1 fruit fly cellular context compared by ENCODE assay signal in genomic region chrX:6524217-6524616, dm6.
TF ChIP-seq lines count a peak whose summit lies in the region.

Gene CG42340 (minus strand): TSS chrX:6524323.
Gene CG3918 (plus strand): TSS chrX:6524464.

TF ChIP-seq in whole organism, embryonic, 481 proteins besides CTCF, POLR2A, EP300 and RAD21 (continued from another document):
- TF ChIP-seq MTF-1 (GFP tag; optimal IDR thresholded peaks at IDR 0.05; lab: Kevin White, UChicago; ENCODE audit: borderline replicate concordance) (no peak), D19A (tag; optimal IDR thresholded peaks at IDR 0.05; lab: Kevin White, UChicago) (no peak), z (GFP tag; IDR thresholded peaks at IDR 0.05; lab: Robert Waterston, UW) (no peak), H15 (GFP tag; IDR thresholded peaks at IDR 0.05; lab: Robert Waterston, UW) (no peak; the same call in 2 of the 3 replicates), tin (GFP tag; optimal IDR thresholded peaks at IDR 0.05; lab: Kevin White, UChicago) (peak; percentile 16), lab (GFP tag; optimal IDR thresholded peaks at IDR 0.05; lab: Kevin White, UChicago) (peak; percentile 34), row (GFP tag; IDR thresholded peaks at IDR 0.05; lab: Robert Waterston, UW) (peak; percentile 44; the same call in 1 of the 3 replicates), CG34422 (GFP tag; IDR thresholded peaks at IDR 0.05; lab: Robert Waterston, UW) (peak; percentile 77; the same call in 2 of the 3 replicates), CG14441 (GFP tag; IDR thresholded peaks at IDR 0.05; lab: Robert Waterston, UW) (no peak), fru (optimal IDR thresholded peaks at IDR 0.05; lab: Kevin White, UChicago) (no peak), klu (GFP tag; IDR thresholded peaks at IDR 0.05; lab: Robert Waterston, UW) (no peak), CG4282 (GFP tag; optimal IDR thresholded peaks at IDR 0.05; lab: Kevin White, UChicago) (peak; percentile 28), Doc3 (GFP tag; IDR thresholded peaks at IDR 0.05; lab: Robert Waterston, UW; ENCODE audit: partially characterized antibody) (no peak), jumu (GFP tag; optimal IDR thresholded peaks at IDR 0.05; lab: Kevin White, UChicago) (peak; percentile 44), Atf6 (GFP tag; IDR thresholded peaks at IDR 0.05; lab: Robert Waterston, UW) (no peak), CG31365 (tag; optimal IDR thresholded peaks at IDR 0.05; lab: Kevin White, UChicago) (no peak), Hsf (GFP tag; optimal IDR thresholded peaks at IDR 0.05; lab: Kevin White, UChicago) (no peak), zen2 (GFP tag; IDR thresholded peaks at IDR 0.05; lab: Robert Waterston, UW; ENCODE audit: partially characterized antibody) (no peak), Ets97D (GFP tag; optimal IDR thresholded peaks at IDR 0.05; lab: Kevin White, UChicago) (peak; percentile 93), Fer3 (tag; optimal IDR thresholded peaks at IDR 0.05; lab: Kevin White, UChicago) (no peak), gt (GFP tag; IDR thresholded peaks at IDR 0.05; lab: Robert Waterston, UW) (no peak), gcm2 (GFP tag; optimal IDR thresholded peaks at IDR 0.05; lab: Kevin White, UChicago) (no peak), vnd (GFP tag; IDR thresholded peaks at IDR 0.05; lab: Robert Waterston, UW; ENCODE audit: partially characterized antibody) (no peak), CG14860 (GFP tag; IDR thresholded peaks at IDR 0.05; lab: Robert Waterston, UW; ENCODE audit: partially characterized antibody) (0 out of 3 replicates have a peak, but pooled peaks have one; percentile 42), CG43689 (GFP tag; IDR thresholded peaks at IDR 0.05; lab: Robert Waterston, UW) (no peak), chinmo (GFP tag; IDR thresholded peaks at IDR 0.05; lab: Robert Waterston, UW; ENCODE audit: partially characterized antibody) (peak; percentile 76; the same call in 1 of the 4 replicates), CG5245 (GFP tag; optimal IDR thresholded peaks at IDR 0.05; lab: Kevin White, UChicago) (no peak), ftz-f1 (GFP tag; optimal IDR thresholded peaks at IDR 0.05; lab: Kevin White, UChicago) (peak; percentile 31), CG11723 (GFP tag; optimal IDR thresholded peaks at IDR 0.05; lab: Kevin White, UChicago) (no peak), nerfin-1 (tag; optimal IDR thresholded peaks at IDR 0.05; lab: Kevin White, UChicago) (no peak), Hr78 (GFP tag; optimal IDR thresholded peaks at IDR 0.05; lab: Kevin White, UChicago) (no peak), CG17802 (tag; optimal IDR thresholded peaks at IDR 0.05; lab: Kevin White, UChicago) (no peak), CG7786 (GFP tag; optimal IDR thresholded peaks at IDR 0.05; lab: Kevin White, UChicago) (peak; percentile 11), CG11398 (GFP tag; optimal IDR thresholded peaks at IDR 0.05; lab: Kevin White, UChicago) (peak; percentile 15), ato (GFP tag; IDR thresholded peaks at IDR 0.05; lab: Robert Waterston, UW; ENCODE audit: partially characterized antibody) (peak; percentile 8; the same call in 1 of the 2 replicates), CG10543 (GFP tag; optimal IDR thresholded peaks at IDR 0.05; lab: Kevin White, UChicago) (peak; percentile 35), Opbp (GFP tag; IDR thresholded peaks at IDR 0.05; lab: Robert Waterston, UW; ENCODE audit: partially characterized antibody) (peak; percentile 55; the same call in 1 of the 3 replicates), Drgx (GFP tag; IDR thresholded peaks at IDR 0.05; lab: Robert Waterston, UW) (no peak), CG15073 (GFP tag; optimal IDR thresholded peaks at IDR 0.05; lab: Kevin White, UChicago) (no peak), CG11504 (tag; optimal IDR thresholded peaks at IDR 0.05; lab: Kevin White, UChicago) (no peak), pho (GFP tag; optimal IDR thresholded peaks at IDR 0.05; lab: Kevin White, UChicago) (peak; percentile 28), mam (GFP tag; optimal IDR thresholded peaks at IDR 0.05; lab: Kevin White, UChicago) (no peak), Hr51 (GFP tag; optimal IDR thresholded peaks at IDR 0.05; lab: Kevin White, UChicago) (peak in 1 of 2 experiments; percentile 24), CG10274 (GFP tag; optimal IDR thresholded peaks at IDR 0.05; lab: Kevin White, UChicago) (no peak), MESR4 (GFP tag; optimal IDR thresholded peaks at IDR 0.05; lab: Kevin White, UChicago) (peak; percentile 86), CG32772 (GFP tag; IDR thresholded peaks at IDR 0.05; lab: Robert Waterston, UW) (no peak), CG17829 (tag; optimal IDR thresholded peaks at IDR 0.05; lab: Kevin White, UChicago) (peak; percentile 41), CG14710 (tag; optimal IDR thresholded peaks at IDR 0.05; lab: Kevin White, UChicago) (peak; percentile 100), CG12744 (GFP tag; optimal IDR thresholded peaks at IDR 0.05; lab: Kevin White, UChicago) (no peak), ATbp (GFP tag; optimal IDR thresholded peaks at IDR 0.05; lab: Kevin White, UChicago) (no peak), CG17612 (GFP tag; IDR thresholded peaks at IDR 0.05; lab: Robert Waterston, UW) (no peak), CG2875 (GFP tag; optimal IDR thresholded peaks at IDR 0.05; lab: Kevin White, UChicago) (no peak), Dp (GFP tag; optimal IDR thresholded peaks at IDR 0.05; lab: Kevin White, UChicago) (peak; percentile 88), CG18262 (tag; optimal IDR thresholded peaks at IDR 0.05; lab: Kevin White, UChicago) (no peak), tx (GFP tag; optimal IDR thresholded peaks at IDR 0.05; lab: Kevin White, UChicago) (no peak), CG10565 (GFP tag; optimal IDR thresholded peaks at IDR 0.05; lab: Kevin White, UChicago) (no peak), CrebB (tag; optimal IDR thresholded peaks at IDR 0.05; lab: Kevin White, UChicago) (no peak), CG3281 (GFP tag; optimal IDR thresholded peaks at IDR 0.05; lab: Kevin White, UChicago) (no peak), unc-4 (GFP tag; IDR thresholded peaks at IDR 0.05; lab: Robert Waterston, UW; ENCODE audit: partially characterized antibody) (peak; percentile 43), slp2 (GFP tag; optimal IDR thresholded peaks at IDR 0.05; lab: Kevin White, UChicago) (no peak), Antp (GFP tag; optimal IDR thresholded peaks at IDR 0.05; lab: Kevin White, UChicago) (peak; percentile 19), Dek (tag; optimal IDR thresholded peaks at IDR 0.05; lab: Kevin White, UChicago) (peak; percentile 13), seq (GFP tag; IDR thresholded peaks at IDR 0.05; lab: Robert Waterston, UW) (no peak), CG17912 (GFP tag; optimal IDR thresholded peaks at IDR 0.05; lab: Kevin White, UChicago) (peak; percentile 33), Med (GFP tag; lab: Kevin White, UChicago) (peak; percentile 80), CG5180 (GFP tag; optimal IDR thresholded peaks at IDR 0.05; lab: Kevin White, UChicago) (no peak), CG34376 (GFP tag; optimal IDR thresholded peaks at IDR 0.05; lab: Kevin White, UChicago) (no peak), knrl (GFP tag; IDR thresholded peaks at IDR 0.05; lab: Robert Waterston, UW; ENCODE audit: partially characterized antibody) (peak; percentile 68), PHDP (tag; optimal IDR thresholded peaks at IDR 0.05; lab: Kevin White, UChicago) (peak; percentile 14), CG12236 (GFP tag; optimal IDR thresholded peaks at IDR 0.05; lab: Kevin White, UChicago) (no peak), pan (optimal IDR thresholded peaks at IDR 0.05; lab: Kevin White, UChicago) (no peak), pan (GFP tag; optimal IDR thresholded peaks at IDR 0.05 in 1 of 2, IDR thresholded peaks at IDR 0.05 in 1 of 2) (no peak), CG8359 (GFP tag; optimal IDR thresholded peaks at IDR 0.05; lab: Kevin White, UChicago; ENCODE audit: borderline replicate concordance) (no peak), bowl (GFP tag; IDR thresholded peaks at IDR 0.05; lab: Robert Waterston, UW) (no peak), ci (GFP tag; IDR thresholded peaks at IDR 0.05; lab: Robert Waterston, UW) (0 out of 3 replicates have a peak, but pooled peaks have one; percentile 18), CG4424 (GFP tag; optimal IDR thresholded peaks at IDR 0.05; lab: Kevin White, UChicago) (no peak), ab (GFP tag; optimal IDR thresholded peaks at IDR 0.05; lab: Kevin White, UChicago) (no peak), CG6854 (GFP tag; optimal IDR thresholded peaks at IDR 0.05; lab: Kevin White, UChicago) (no peak), Dip3 (GFP tag; optimal IDR thresholded peaks at IDR 0.05; lab: Kevin White, UChicago) (no peak), prd (optimal IDR thresholded peaks at IDR 0.05; lab: Kevin White, UChicago) (no peak), prd (GFP tag; IDR thresholded peaks at IDR 0.05; lab: Robert Waterston, UW) (no peak), CG10462 (GFP tag; optimal IDR thresholded peaks at IDR 0.05; lab: Kevin White, UChicago) (no peak), Dip2 (GFP tag; IDR thresholded peaks at IDR 0.05; lab: Robert Waterston, UW) (no peak), CG13296 (GFP tag; optimal IDR thresholded peaks at IDR 0.05; lab: Kevin White, UChicago) (no peak), sd (tag; optimal IDR thresholded peaks at IDR 0.05; lab: Kevin White, UChicago) (peak; percentile 78), lmd (GFP tag; IDR thresholded peaks at IDR 0.05; lab: Robert Waterston, UW) (no peak), sr (GFP tag; IDR thresholded peaks at IDR 0.05; lab: Robert Waterston, UW) (no peak), D (optimal IDR thresholded peaks at IDR 0.05; lab: Kevin White, UChicago) (no peak), D (GFP tag; optimal IDR thresholded peaks at IDR 0.05; lab: Kevin White, UChicago) (no peak), bsh (GFP tag; optimal IDR thresholded peaks at IDR 0.05; lab: Kevin White, UChicago) (no peak), Trl (optimal IDR thresholded peaks at IDR 0.05; lab: Kevin White, UChicago) (no peak), Trl (GFP tag; optimal IDR thresholded peaks at IDR 0.05; lab: Kevin White, UChicago) (no peak), CG1529 (GFP tag; optimal IDR thresholded peaks at IDR 0.05; lab: Kevin White, UChicago) (no peak), corto (GFP tag; optimal IDR thresholded peaks at IDR 0.05; lab: Kevin White, UChicago) (no peak), H2.0 (GFP tag; IDR thresholded peaks at IDR 0.05; lab: Robert Waterston, UW) (no peak), Abd-B (GFP tag; optimal IDR thresholded peaks at IDR 0.05; lab: Kevin White, UChicago) (peak; percentile 22), stwl (tag; optimal IDR thresholded peaks at IDR 0.05; lab: Kevin White, UChicago) (peak; percentile 94), hb (GFP tag; IDR thresholded peaks at IDR 0.05; lab: Robert Waterston, UW; ENCODE audit: partially characterized antibody) (0 out of 3 replicates have a peak, but pooled peaks have one; percentile 28), wor (GFP tag; IDR thresholded peaks at IDR 0.05; lab: Robert Waterston, UW) (no peak), abd-A (tag; optimal IDR thresholded peaks at IDR 0.05; lab: Kevin White, UChicago) (peak; percentile 69), HmgZ (tag; optimal IDR thresholded peaks at IDR 0.05; lab: Kevin White, UChicago) (peak; percentile 83), CG10147 (GFP tag; optimal IDR thresholded peaks at IDR 0.05; lab: Kevin White, UChicago) (no peak), dysf (GFP tag; IDR thresholded peaks at IDR 0.05; lab: Robert Waterston, UW) (no peak), bcd (GFP tag; optimal IDR thresholded peaks at IDR 0.05; lab: Kevin White, UChicago) (peak; percentile 68), fd96Cb (tag; optimal IDR thresholded peaks at IDR 0.05; lab: Kevin White, UChicago) (no peak), Fer1 (GFP tag; optimal IDR thresholded peaks at IDR 0.05; lab: Kevin White, UChicago) (peak; percentile 38), chm (GFP tag; IDR thresholded peaks at IDR 0.05; lab: Robert Waterston, UW) (no peak; the same call in 1 of the 2 replicates), tgo (GFP tag; IDR thresholded peaks at IDR 0.05; lab: Robert Waterston, UW) (no peak), CG3407 (GFP tag; optimal IDR thresholded peaks at IDR 0.05; lab: Kevin White, UChicago) (no peak), CG4404 (GFP tag; IDR thresholded peaks at IDR 0.05; lab: Robert Waterston, UW) (no peak), CG15269 (tag; optimal IDR thresholded peaks at IDR 0.05; lab: Kevin White, UChicago) (no peak), Lim3 (GFP tag; IDR thresholded peaks at IDR 0.05; lab: Robert Waterston, UW) (no peak), bab2 (GFP tag; optimal IDR thresholded peaks at IDR 0.05; lab: Kevin White, UChicago) (no peak), gfzf (GFP tag; optimal IDR thresholded peaks at IDR 0.05; lab: Kevin White, UChicago) (peak; percentile 99), CG1647 (GFP tag; optimal IDR thresholded peaks at IDR 0.05; lab: Kevin White, UChicago) (no peak), CG1603 (tag; optimal IDR thresholded peaks at IDR 0.05; lab: Kevin White, UChicago) (peak; percentile 88), E2f2 (GFP tag; IDR thresholded peaks at IDR 0.05; lab: Robert Waterston, UW) (peak; percentile 89), Ada2b (GFP tag; IDR thresholded peaks at IDR 0.05; lab: Robert Waterston, UW) (no peak), CG6254 (GFP tag; optimal IDR thresholded peaks at IDR 0.05; lab: Kevin White, UChicago) (no peak), cwo (GFP tag; optimal IDR thresholded peaks at IDR 0.05; lab: Kevin White, UChicago) (no peak), CG15696 (tag; optimal IDR thresholded peaks at IDR 0.05; lab: Kevin White, UChicago) (peak; percentile 13), pzg (GFP tag; optimal IDR thresholded peaks at IDR 0.05; lab: Kevin White, UChicago) (peak; percentile 100), CG10366 (GFP tag; IDR thresholded peaks at IDR 0.05; lab: Robert Waterston, UW) (no peak), CG7928 (GFP tag; optimal IDR thresholded peaks at IDR 0.05; lab: Kevin White, UChicago) (peak; percentile 21), ase (GFP tag; IDR thresholded peaks at IDR 0.05; lab: Robert Waterston, UW) (no peak), CG8924 (tag; optimal IDR thresholded peaks at IDR 0.05; lab: Kevin White, UChicago) (peak; percentile 57), CG8478 (optimal IDR thresholded peaks at IDR 0.05; lab: Kevin White, UChicago) (no peak), CG30403 (GFP tag; optimal IDR thresholded peaks at IDR 0.05; lab: Kevin White, UChicago) (no peak), lbe (GFP tag; optimal IDR thresholded peaks at IDR 0.05; lab: Kevin White, UChicago) (no peak), CG13775 (GFP tag; optimal IDR thresholded peaks at IDR 0.05; lab: Kevin White, UChicago) (no peak), CG4820 (GFP tag; optimal IDR thresholded peaks at IDR 0.05; lab: Kevin White, UChicago) (no peak), CG4730 (GFP tag; IDR thresholded peaks at IDR 0.05; lab: Robert Waterston, UW) (no peak), CG9437 (GFP tag; optimal IDR thresholded peaks at IDR 0.05; lab: Kevin White, UChicago) (no peak)
TF ChIP-seq in whole organism, embryonic: peak in this region for 155.
